Worm (Caenorhabditis elegans): ENCODE measurements around the gene npr-40.

npr-40 gene

ce11 chrX:14946464-14947354, 28.1 kb downstream of the npr-40 start (continued):
- TF ChIP-seq tlp-1 (tag; optimal IDR thresholded peaks at IDR 0.05) (peak; percentile 82), nhr-47 (tag; optimal IDR thresholded peaks at IDR 0.05) (no peak), unc-86 (tag; optimal IDR thresholded peaks at IDR 0.05) (no peak), ceh-82 (tag; optimal IDR thresholded peaks at IDR 0.05) (peak in 1 of 3 experiments; percentile 17), lin-39 (tag; optimal IDR thresholded peaks at IDR 0.05) (no peak), lin-35 (GFP tag; optimal IDR thresholded peaks at IDR 0.05) (peak; percentile 3 to 41), swsn-7 (tag; optimal IDR thresholded peaks at IDR 0.05) (no peak), nhr-20 (tag; optimal IDR thresholded peaks at IDR 0.05) (peak; percentile 34), zag-1 (tag; optimal IDR thresholded peaks at IDR 0.05) (no peak), lsy-2 (tag; optimal IDR thresholded peaks at IDR 0.05) (peak in 1 of 2 experiments; percentile 20), mep-1 (tag; optimal IDR thresholded peaks at IDR 0.05) (no peak), nhr-77 (tag; optimal IDR thresholded peaks at IDR 0.05) (peak; percentile 40), nhr-11 (tag; optimal IDR thresholded peaks at IDR 0.05) (no peak), dpl-1 (GFP tag; optimal IDR thresholded peaks at IDR 0.05) (peak in 1 of 3 experiments; percentile 47), snu-23 (GFP tag; optimal IDR thresholded peaks at IDR 0.05) (no peak), hlh-4 (tag; optimal IDR thresholded peaks at IDR 0.05) (no peak), fkh-4 (tag; optimal IDR thresholded peaks at IDR 0.05; ENCODE audit: borderline replicate concordance) (no peak), nhr-28 (tag; optimal IDR thresholded peaks at IDR 0.05) (no peak), egl-13 (tag; optimal IDR thresholded peaks at IDR 0.05) (no peak), sup-37 (GFP tag; optimal IDR thresholded peaks at IDR 0.05) (no peak), nhr-85 (tag) (no peak), nhr-90 (tag; optimal IDR thresholded peaks at IDR 0.05; ENCODE audit: poor library complexity) (peak; percentile 59), C34B4.2 (tag; optimal IDR thresholded peaks at IDR 0.05) (no peak), nhr-84 (tag; optimal IDR thresholded peaks at IDR 0.05) (no peak), C04F5.9 (tag; optimal IDR thresholded peaks at IDR 0.05) (no peak), nhr-19 (GFP tag; conservative IDR thresholded peaks at IDR 0.05) (0 out of 2 replicates have a peak, but pooled peaks have one; percentile 3), ceh-90 (tag; optimal IDR thresholded peaks at IDR 0.05) (no peak), mef-2 (tag; optimal IDR thresholded peaks at IDR 0.05) (no peak), lin-15B (tag; optimal IDR thresholded peaks at IDR 0.05) (peak; percentile 35), hlh-17 (GFP tag; optimal IDR thresholded peaks at IDR 0.05; ENCODE audit: borderline replicate concordance) (no peak), Y116A8C.19 (tag; optimal IDR thresholded peaks at IDR 0.05; ENCODE audit: borderline replicate concordance) (no peak), vab-15 (tag; optimal IDR thresholded peaks at IDR 0.05) (no peak), pax-3 (tag; optimal IDR thresholded peaks at IDR 0.05) (no peak), unc-30 (tag; optimal IDR thresholded peaks at IDR 0.05) (no peak), ceh-63 (GFP tag; optimal IDR thresholded peaks at IDR 0.05) (no peak), nhr-237 (tag; optimal IDR thresholded peaks at IDR 0.05) (no peak), lin-14 (GFP tag; optimal IDR thresholded peaks at IDR 0.05) (peak; percentile 84), nhr-12 (tag; optimal IDR thresholded peaks at IDR 0.05) (no peak), ztf-4 (tag; optimal IDR thresholded peaks at IDR 0.05) (no peak), rnt-1 (tag; optimal IDR thresholded peaks at IDR 0.05) (peak; percentile 27), zip-4 (GFP tag; optimal IDR thresholded peaks at IDR 0.05) (no peak), aly-2 (tag; optimal IDR thresholded peaks at IDR 0.05) (no peak), ets-5 (GFP tag; IDR thresholded peaks at IDR 0.05) (no peak), skn-1 (tag; optimal IDR thresholded peaks at IDR 0.05) (peak; percentile 20), dsc-1 (tag; optimal IDR thresholded peaks at IDR 0.05) (no peak), efl-1 (optimal IDR thresholded peaks at IDR 0.05) (peak in 1 of 2 experiments; percentile 9), efl-1 (GFP tag; optimal IDR thresholded peaks at IDR 0.05 in 1 of 2) (peak; percentile 6 to 91), elt-3 (tag; optimal IDR thresholded peaks at IDR 0.05) (no peak), pqm-1 (tag; optimal IDR thresholded peaks at IDR 0.05) (peak; percentile 68), ama-1 (optimal IDR thresholded peaks at IDR 0.05) (no peak), xbp-1 (tag; optimal IDR thresholded peaks at IDR 0.05) (no peak), unc-62 (GFP tag; optimal IDR thresholded peaks at IDR 0.05) (no peak)

Measured in whole organism, L1 larva.